Fruit fly (Drosophila melanogaster): ENCODE results near the gene Las.

- TF ChIP-seq CG8159 (tag; optimal IDR thresholded peaks at IDR 0.05) (no peak), CG32121 (GFP tag; IDR thresholded peaks at IDR 0.05) (no peak), fd96Ca (GFP tag; IDR thresholded peaks at IDR 0.05) (no peak)
Observed at dm6 chr3L:20472607-20473006, 40.4 kb upstream of the Las start.
